Worm (Caenorhabditis elegans) whole organism, L2 larva: ENCODE results near the gene Y57G11C.51.

Source experiments
- aly-2 ChIP-seq: fragments of 150-350 bp; optimal IDR thresholded peaks from 2 replicates; lab custom pipeline; 2014; ENCODE audit warnings: missing biosample characterization, missing genetic modification characterization
- lsy-2 ChIP-seq, 2 experiments: fragments of 150-350 bp in 1 of 2; sonication (generic microtip) in 1 of 2; optimal IDR thresholded peaks; 2 replicates each; lab custom pipeline; 2014 to 2017; ENCODE audit warnings: missing biosample characterization in 2 of 2, missing genetic modification characterization in 2 of 2
- snpc-4 ChIP-seq: fragments of 150-350 bp; optimal IDR thresholded peaks from 2 replicates; lab custom pipeline; 2014; ENCODE audit warnings: missing biosample characterization, missing genetic modification characterization
- ztf-11 ChIP-seq: sonication (generic microtip); optimal IDR thresholded peaks from 2 replicates; lab custom pipeline; 2017; ENCODE audit warnings: missing biosample characterization, missing genetic modification characterization

ce11 chrIV:14800931-14801330, 26.6 kb upstream of the Y57G11C.51 start:
- TF ChIP-seq lsy-2 (tag; optimal IDR thresholded peaks at IDR 0.05; lab: Kevin White, UChicago) = no peak
- no peak for TF ChIP-seq snpc-4
- TF ChIP-seq ztf-11 (tag; lab: Kevin White, UChicago) = no peak
- no peak for TF ChIP-seq aly-2 (tag; lab: Kevin White, UChicago)
